Worm (Caenorhabditis elegans) whole organism, L4/young adult: ENCODE data around the gene gadr-4.

Experiments
- W03F9.2 ChIP-seq: fragments of 150-350 bp; optimal IDR thresholded peaks from 2 replicates; lab custom pipeline; 2014; ENCODE audit warnings: missing biosample characterization, missing genetic modification characterization
- dao-5 ChIP-seq: sonication (generic microtip); optimal IDR thresholded peaks from 2 replicates; lab custom pipeline; 2016; ENCODE audit warnings: missing genotype, missing genetic modification characterization, moderate library complexity, missing compliant biosample characterization
- him-1 ChIP-seq: sonication (generic microtip); optimal IDR thresholded peaks from 2 replicates; lab custom pipeline; 2016; ENCODE audit warnings: missing genotype, missing genetic modification reagents, missing genetic modification characterization, missing compliant biosample characterization

DNA sequence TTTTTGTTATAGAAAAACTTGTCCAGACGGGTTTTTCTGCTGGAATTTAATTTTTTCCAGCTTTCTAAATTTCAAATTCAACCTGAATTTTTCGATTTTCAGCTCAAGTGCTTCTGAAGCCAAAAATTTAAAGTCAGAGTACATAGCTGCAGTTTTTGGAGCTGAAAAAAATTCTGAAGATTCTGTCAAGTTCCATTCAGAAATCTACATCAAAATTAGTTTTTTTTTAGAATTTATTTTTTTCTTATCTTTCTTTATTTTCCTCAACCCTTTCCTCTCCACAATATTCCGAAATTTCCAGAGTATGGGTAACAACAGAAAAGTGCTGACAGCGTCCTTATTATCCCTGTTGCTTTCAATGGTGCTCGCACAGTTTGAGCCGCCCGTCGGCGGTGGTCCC, 34.1 kb downstream of the gadr-4 start, which contains the start of gene K07D4.9:
- TF ChIP-seq dao-5 (tag; lab: Kevin White, UChicago), result no peak
- no peak for TF ChIP-seq him-1 (tag; lab: Kevin White, UChicago)
- TF ChIP-seq W03F9.2 (tag; lab: Kevin White, UChicago), result no peak
